Fruit fly (Drosophila melanogaster) whole organism, wandering third instar larva: ENCODE results near the gene CG34299.

Experiments
- CG32264 ChIP-seq: fragments of 200-800 bp; sonication (Bioruptor generic); optimal IDR thresholded peaks from 2 replicates; lab custom pipeline; 2016; ENCODE audit warnings: missing biosample characterization, missing genetic modification characterization
- CG9705 ChIP-seq: fragments of 200-800 bp; sonication (Bioruptor generic); optimal IDR thresholded peaks from 2 replicates; lab custom pipeline; 2018; ENCODE audit warnings: missing biosample characterization, mild to moderate bottlenecking, missing genetic modification characterization
- CrebA ChIP-seq: fragments of 200-800 bp; sonication (Bioruptor generic); optimal IDR thresholded peaks from 2 replicates; lab custom pipeline; 2016; ENCODE audit warnings: missing biosample characterization, mild to moderate bottlenecking, missing genetic modification characterization, borderline replicate concordance
- Dfd ChIP-seq: fragments of >200 bp; optimal IDR thresholded peaks from 2 replicates; lab custom pipeline; 2017; ENCODE audit warnings: missing biosample characterization, missing genetic modification characterization
- Dif ChIP-seq: fragments of 200-275, 200-300 bp; sonication (Bioruptor generic); optimal IDR thresholded peaks from 2 replicates; lab custom pipeline; 2018; ENCODE audit warnings: missing biosample characterization, missing genetic modification characterization; ENCODE audit not compliant: partially characterized antibody
- GATAd ChIP-seq: sonication (Bioruptor generic); optimal IDR thresholded peaks from 2 replicates; lab custom pipeline; 2016; ENCODE audit warnings: missing biosample characterization, missing genetic modification characterization
- HLH106 ChIP-seq: fragments of 200-800 bp; optimal IDR thresholded peaks from 3 replicates; lab custom pipeline; 2019; ENCODE audit warnings: missing biosample characterization, mild to moderate bottlenecking, missing genetic modification characterization, moderate library complexity
- Hr83 ChIP-seq: fragments of 200-300 bp; sonication (Bioruptor generic); optimal IDR thresholded peaks from 2 replicates; lab custom pipeline; 2016; ENCODE audit warnings: missing biosample characterization, mild to moderate bottlenecking, missing genetic modification characterization, moderate library complexity; ENCODE audit not compliant: poor library complexity, severe bottlenecking
- Jra ChIP-seq: sonication (Bioruptor generic); optimal IDR thresholded peaks from 2 replicates; lab custom pipeline; 2016; ENCODE audit warnings: missing biosample characterization, missing genetic modification characterization
- Mio ChIP-seq: sonication (Bioruptor generic); optimal IDR thresholded peaks from 2 replicates; lab custom pipeline; 2016; ENCODE audit warnings: missing biosample characterization, missing genetic modification characterization
- Myc ChIP-seq: fragments of >200 bp; optimal IDR thresholded peaks from 2 replicates; lab custom pipeline; 2017
- N ChIP-seq: fragments of >200 bp; optimal IDR thresholded peaks from 2 replicates; lab custom pipeline; 2018; ENCODE audit warnings: missing biosample characterization, missing external identifiers, missing genetic modification characterization
- OdsH ChIP-seq: fragments of 200-800 bp; sonication (Bioruptor generic); optimal IDR thresholded peaks from 2 replicates; lab custom pipeline; 2016; ENCODE audit warnings: missing biosample characterization, mild to moderate bottlenecking, missing genetic modification characterization
- Rel ChIP-seq, 2 experiments: fragments of 200-800 bp; sonication (Bioruptor generic) in 1 of 2; optimal IDR thresholded peaks; 2 replicates in 1 of 2; 3 replicates in 1 of 2; lab custom pipeline; 2016 to 2019; ENCODE audit warnings: mild to moderate bottlenecking in 2 of 2, missing biosample characterization in 2 of 2, missing genetic modification characterization in 2 of 2, moderate library complexity in 1 of 2
- Sp1 ChIP-seq: fragments of 200-800 bp; sonication (Bioruptor generic); optimal IDR thresholded peaks from 3 replicates; lab custom pipeline; 2019; ENCODE audit warnings: missing biosample characterization, mild to moderate bottlenecking, missing genetic modification characterization, moderate library complexity
- Vsx2 ChIP-seq: fragments of 200-300, 225-300 bp; sonication (Bioruptor generic); optimal IDR thresholded peaks from 2 replicates; lab custom pipeline; 2018; ENCODE audit warnings: missing biosample characterization, missing genetic modification characterization; ENCODE audit not compliant: partially characterized antibody
- br ChIP-seq: fragments of 200-800 bp; sonication (Bioruptor generic); optimal IDR thresholded peaks from 2 replicates; lab custom pipeline; 2016; ENCODE audit warnings: missing biosample characterization, missing genetic modification characterization
- brk ChIP-seq: fragments of 200-800 bp; sonication (Bioruptor generic); optimal IDR thresholded peaks from 2 replicates; lab custom pipeline; 2016; ENCODE audit warnings: missing biosample characterization, mild to moderate bottlenecking, missing genetic modification characterization
- dmrt93B ChIP-seq: fragments of 200-800 bp; sonication (Bioruptor generic); optimal IDR thresholded peaks from 2 replicates; lab custom pipeline; 2018; ENCODE audit warnings: missing biosample characterization, mild to moderate bottlenecking, missing genetic modification characterization
- dsf ChIP-seq: sonication (Bioruptor generic); optimal IDR thresholded peaks from 2 replicates; lab custom pipeline; 2016; ENCODE audit warnings: missing biosample characterization, missing genetic modification characterization, borderline replicate concordance
- ey ChIP-seq: fragments of 200-800 bp; sonication (Bioruptor generic); optimal IDR thresholded peaks from 2 replicates; lab custom pipeline; 2016; ENCODE audit warnings: missing biosample characterization, missing genetic modification characterization
- foxo ChIP-seq, 2 experiments: fragments of 200-800 bp; sonication (Bioruptor generic); optimal IDR thresholded peaks; 2 replicates in 1 of 2; 3 replicates in 1 of 2; lab custom pipeline; 2016 to 2017; ENCODE audit warnings: missing biosample characterization in 2 of 2, missing genetic modification characterization in 2 of 2
- fru ChIP-seq: fragments of 200-800 bp; sonication (Bioruptor generic); optimal IDR thresholded peaks from 3 replicates; lab custom pipeline; 2016; ENCODE audit warnings: missing biosample characterization, mild to moderate bottlenecking, missing genetic modification characterization
- h ChIP-seq: fragments of 200-800 bp; sonication (Bioruptor generic); optimal IDR thresholded peaks from 3 replicates; lab custom pipeline; 2016; ENCODE audit warnings: missing biosample characterization, mild to moderate bottlenecking, missing genetic modification characterization
- jim ChIP-seq: fragments of 175-275, 200-325 bp; sonication (Bioruptor generic); optimal IDR thresholded peaks from 2 replicates; lab custom pipeline; 2016; ENCODE audit warnings: missing biosample characterization, mild to moderate bottlenecking, missing genetic modification characterization
- lola ChIP-seq: fragments of >200 bp; optimal IDR thresholded peaks from 2 replicates; lab custom pipeline; 2017; ENCODE audit warnings: missing biosample characterization, missing genetic modification characterization
- pan ChIP-seq: fragments of >200 bp; optimal IDR thresholded peaks from 2 replicates; lab custom pipeline; 2017
- psq ChIP-seq: fragments of 200-800 bp; sonication (Bioruptor generic); optimal IDR thresholded peaks from 3 replicates; lab custom pipeline; 2017; ENCODE audit warnings: missing biosample characterization, mild to moderate bottlenecking, missing genetic modification characterization, moderate library complexity
- rgr ChIP-seq: fragments of 200-800 bp; sonication (Bioruptor generic); optimal IDR thresholded peaks from 3 replicates; lab custom pipeline; 2016; ENCODE audit warnings: missing biosample characterization, mild to moderate bottlenecking, missing genetic modification characterization
- sage ChIP-seq: fragments of 200-800 bp; sonication (Bioruptor generic); optimal IDR thresholded peaks from 2 replicates; lab custom pipeline; 2016; ENCODE audit warnings: missing biosample characterization, mild to moderate bottlenecking, missing genetic modification characterization
- sv ChIP-seq: fragments of 200-800 bp; sonication (Bioruptor generic); optimal IDR thresholded peaks from 3 replicates; lab custom pipeline; 2016; ENCODE audit warnings: missing biosample characterization, missing genetic modification characterization
- usp ChIP-seq: fragments of >200 bp; optimal IDR thresholded peaks from 2 replicates; lab custom pipeline; 2017; ENCODE audit warnings: missing biosample characterization, missing genetic modification characterization
- woc ChIP-seq: sonication (Bioruptor generic); optimal IDR thresholded peaks from 2 replicates; lab custom pipeline; 2016; ENCODE audit warnings: missing biosample characterization, mild to moderate bottlenecking, missing genetic modification characterization

The CG34299 gene

dm6 chr3R:30249283-30249682 lies at the start of gene CG34299:
Gene CG34299 (plus strand): TSS chr3R:30249583.
- TF ChIP-seq br (no peak), CrebA (GFP tag; lab: Kevin White, UChicago) (no peak), Myc (lab: Kevin White, UChicago) (no peak), Vsx2 (no peak), OdsH (GFP tag; lab: Kevin White, UChicago) (no peak), ey (GFP tag; lab: Kevin White, UChicago) (no peak), dmrt93B (no peak), rgr (GFP tag; lab: Kevin White, UChicago) (no peak), CG9705 (GFP tag; lab: Kevin White, UChicago) (no peak), psq (no peak), sage (GFP tag; lab: Kevin White, UChicago) (no peak), h (no peak), usp (no peak), fru (no peak), Dif (GFP tag; lab: Kevin White, UChicago) (no peak), Sp1 (GFP tag; lab: Kevin White, UChicago) (no peak), lola (GFP tag; lab: Kevin White, UChicago) (no peak), brk (no peak)

- peak; percentile 10 for TF ChIP-seq Jra
- TF ChIP-seq dmrt93B = no peak
- TF ChIP-seq Rel (GFP tag; optimal IDR thresholded peaks at IDR 0.05; lab: Kevin White, UChicago) = no peak
- TF ChIP-seq Rel (tag; optimal IDR thresholded peaks at IDR 0.05; lab: Kevin White, UChicago) = peak; percentile 33
- peak; percentile 37 for TF ChIP-seq h
- TF ChIP-seq fru = peak; percentile 44
- TF ChIP-seq, all 38 proteins: peak for 4
Measured at dm6 chr3R:30200091-30200698, 49.2 kb upstream of the CG34299 start.

dm6 chr3R:30201064-30201463 lies 48.3 kb upstream of the CG34299 start:
- TF ChIP-seq br (no peak), foxo (GFP tag; optimal IDR thresholded peaks at IDR 0.05; lab: Kevin White, UChicago) (no peak), ey (GFP tag; lab: Kevin White, UChicago) (no peak), dmrt93B (no peak), Rel (GFP tag; optimal IDR thresholded peaks at IDR 0.05; lab: Kevin White, UChicago) (no peak), Rel (tag; optimal IDR thresholded peaks at IDR 0.05; lab: Kevin White, UChicago) (no peak), CrebA (GFP tag; lab: Kevin White, UChicago) (no peak), Myc (lab: Kevin White, UChicago) (no peak), Vsx2 (no peak), pan (no peak), psq (no peak), jim (GFP tag; lab: Kevin White, UChicago) (no peak), HLH106 (tag; lab: Kevin White, UChicago) (no peak), N (GFP tag; lab: Kevin White, UChicago) (no peak), Mio (no peak), Sp1 (GFP tag; lab: Kevin White, UChicago) (no peak), CG32264 (GFP tag; lab: Kevin White, UChicago) (no peak), h (no peak), woc (GFP tag; lab: Kevin White, UChicago) (no peak), dsf (GFP tag; lab: Kevin White, UChicago) (no peak), Dfd (GFP tag; lab: Kevin White, UChicago) (no peak)

dm6 chr3R:30202898-30203103 lies 46.6 kb upstream of the CG34299 start, which contains the start of gene CG9743:
Gene CG9743 (minus strand): TSS chr3R:30202998.
- TF ChIP-seq rgr (GFP tag; lab: Kevin White, UChicago) (no peak), fru (no peak), Vsx2 (no peak), sv (GFP tag; lab: Kevin White, UChicago) (no peak), N (GFP tag; lab: Kevin White, UChicago) (no peak), GATAd (no peak), Hr83 (no peak), Sp1 (GFP tag; lab: Kevin White, UChicago) (no peak), psq (no peak), CrebA (GFP tag; lab: Kevin White, UChicago) (no peak), CG9705 (GFP tag; lab: Kevin White, UChicago) (no peak), lola (GFP tag; lab: Kevin White, UChicago) (no peak), OdsH (GFP tag; lab: Kevin White, UChicago) (no peak), dsf (GFP tag; lab: Kevin White, UChicago) (no peak), dmrt93B (no peak), jim (GFP tag; lab: Kevin White, UChicago) (no peak), ey (GFP tag; lab: Kevin White, UChicago) (no peak)
